Fruit fly (Drosophila melanogaster): Measurements from ENCODE around the gene CG7208.

dm6 chr3R:18215300-18215699 lies 29.8 kb upstream of the CG7208 start:
- TF ChIP-seq psq (optimal IDR thresholded peaks at IDR 0.05), result no peak
- no peak for TF ChIP-seq Sin3A (optimal IDR thresholded peaks at IDR 0.05)
- no peak for TF ChIP-seq h (optimal IDR thresholded peaks at IDR 0.05)
